Worm (Caenorhabditis elegans) whole organism, L2 larva: ENCODE data around the gene D1086.19.

Experiments used
- C34F6.9 ChIP-seq: fragments of 150-350 bp; optimal IDR thresholded peaks from 2 replicates; lab custom pipeline; 2014; ENCODE audit warnings: missing biosample characterization, missing genetic modification characterization
- Y55F3AM.14 ChIP-seq: fragments of 200-800 bp; sonication (Bioruptor generic); optimal IDR thresholded peaks from 2 replicates; lab custom pipeline; 2018; ENCODE audit warnings: mild to moderate bottlenecking, missing genetic modification characterization, missing compliant biosample characterization
- alr-1 ChIP-seq: fragments of 150-350 bp; optimal IDR thresholded peaks from 2 replicates; lab custom pipeline; 2014; ENCODE audit warnings: missing biosample characterization, missing genetic modification characterization
- aly-2 ChIP-seq: fragments of 150-350 bp; optimal IDR thresholded peaks from 2 replicates; lab custom pipeline; 2014; ENCODE audit warnings: missing biosample characterization, missing genetic modification characterization
- ama-1 ChIP-seq: fragments of 150-350 bp; optimal IDR thresholded peaks from 2 replicates; lab custom pipeline; 2018; ENCODE audit warnings: inconsistent platforms
- blmp-1 ChIP-seq: sonication (generic microtip); optimal IDR thresholded peaks from 2 replicates; lab custom pipeline; 2017; ENCODE audit warnings: missing genetic modification characterization, mild to moderate bottlenecking, missing compliant biosample characterization, antibody characterized with exemption, moderate library complexity; ENCODE audit not compliant: insufficient read depth
- ceh-16 ChIP-seq: fragments of 150-350 bp; optimal IDR thresholded peaks from 2 replicates; lab custom pipeline; 2014; ENCODE audit warnings: missing biosample characterization, missing genetic modification characterization
- ceh-82 ChIP-seq: fragments of 150-350 bp; optimal IDR thresholded peaks from 2 replicates; lab custom pipeline; 2014; ENCODE audit warnings: missing biosample characterization, missing genetic modification characterization
- dmd-4 ChIP-seq: sonication (generic microtip); optimal IDR thresholded peaks from 2 replicates; lab custom pipeline; 2017; ENCODE audit warnings: missing biosample characterization, missing genetic modification characterization
- elt-1 ChIP-seq: fragments of 150-350 bp; optimal IDR thresholded peaks from 2 replicates; lab custom pipeline; 2014; ENCODE audit warnings: missing biosample characterization, missing genetic modification characterization
- elt-3 ChIP-seq: sonication (generic microtip); optimal IDR thresholded peaks from 2 replicates; lab custom pipeline; 2017; ENCODE audit warnings: missing biosample characterization, missing genetic modification characterization
- fos-1 ChIP-seq: fragments of 150-350 bp; optimal IDR thresholded peaks from 2 replicates; lab custom pipeline; 2014; ENCODE audit warnings: missing biosample characterization, missing genetic modification characterization
- gmeb-1 ChIP-seq: fragments of 150-350 bp; optimal IDR thresholded peaks from 2 replicates; lab custom pipeline; 2014; ENCODE audit warnings: missing biosample characterization, missing genetic modification characterization
- lin-11 ChIP-seq: fragments of 150-350 bp; sonication (generic microtip); optimal IDR thresholded peaks from 2 replicates; lab custom pipeline; 2014; ENCODE audit warnings: missing biosample characterization, missing genetic modification characterization, inconsistent platforms, mixed read lengths
- lin-39 ChIP-seq: fragments of 150-350 bp; optimal IDR thresholded peaks from 2 replicates; lab custom pipeline; 2014; ENCODE audit warnings: missing biosample characterization, missing genetic modification reagents, missing genetic modification characterization
- lsy-2 ChIP-seq, 2 experiments: fragments of 150-350 bp in 1 of 2; sonication (generic microtip) in 1 of 2; optimal IDR thresholded peaks; 2 replicates each; lab custom pipeline; 2014 to 2017; ENCODE audit warnings: missing biosample characterization in 2 of 2, missing genetic modification characterization in 2 of 2
- mab-5 ChIP-seq: fragments of 150-350 bp; optimal IDR thresholded peaks from 2 replicates; lab custom pipeline; 2014; ENCODE audit warnings: missing biosample characterization, missing genetic modification characterization
- mbf-1 ChIP-seq: sonication (generic microtip); optimal IDR thresholded peaks from 2 replicates; lab custom pipeline; 2017; ENCODE audit warnings: missing biosample characterization, missing genetic modification characterization
- mdl-1 ChIP-seq, 2 experiments: fragments of 150-350 bp in 1 of 2; sonication (generic microtip) in 1 of 2; optimal IDR thresholded peaks; 2 replicates each; lab custom pipeline; 2017; ENCODE audit warnings: missing biosample characterization in 2 of 2, missing genetic modification characterization in 2 of 2
- nhr-10 ChIP-seq: sonication (generic microtip); optimal IDR thresholded peaks from 2 replicates; lab custom pipeline; 2017; ENCODE audit warnings: missing biosample characterization, missing genetic modification characterization
- nhr-12 ChIP-seq: fragments of 150-350 bp; optimal IDR thresholded peaks from 2 replicates; lab custom pipeline; 2014; ENCODE audit warnings: missing biosample characterization, missing genetic modification characterization
- nhr-129 ChIP-seq: fragments of 150-350 bp; optimal IDR thresholded peaks from 2 replicates; lab custom pipeline; 2014; ENCODE audit warnings: missing biosample characterization, missing genetic modification characterization
- nhr-21 ChIP-seq: fragments of 150-350 bp; optimal IDR thresholded peaks from 2 replicates; lab custom pipeline; 2014; ENCODE audit warnings: missing biosample characterization, missing genetic modification characterization
- nhr-23 ChIP-seq: fragments of 150-350 bp; optimal IDR thresholded peaks from 2 replicates; lab custom pipeline; 2014; ENCODE audit warnings: missing biosample characterization, missing genetic modification reagents, missing genetic modification characterization
- nhr-237 ChIP-seq: fragments of 150-350 bp; optimal IDR thresholded peaks from 2 replicates; lab custom pipeline; 2014; ENCODE audit warnings: missing biosample characterization, missing genetic modification characterization
- nhr-25 ChIP-seq: fragments of 150-350 bp; sonication (generic microtip); optimal IDR thresholded peaks from 3 replicates; lab custom pipeline; 2014; ENCODE audit warnings: missing biosample characterization, missing genetic modification characterization
- nhr-6 ChIP-seq: fragments of 150-350 bp; optimal IDR thresholded peaks from 2 replicates; lab custom pipeline; 2014; ENCODE audit warnings: missing biosample characterization, missing genetic modification characterization
- nhr-77 ChIP-seq: fragments of 150-350 bp; optimal IDR thresholded peaks from 2 replicates; lab custom pipeline; 2014; ENCODE audit warnings: missing biosample characterization, missing genetic modification characterization
- peb-1 ChIP-seq: fragments of 150-350 bp; optimal IDR thresholded peaks from 2 replicates; lab custom pipeline; 2014; ENCODE audit warnings: missing biosample characterization, missing genetic modification characterization
- skn-1 ChIP-seq: sonication (generic microtip); optimal IDR thresholded peaks from 2 replicates; lab custom pipeline; 2017; ENCODE audit warnings: missing biosample characterization, missing genetic modification characterization
- sma-9 ChIP-seq, 2 experiments: fragments of 150-350 bp in 1 of 2; sonication (generic microtip) in 1 of 2; optimal IDR thresholded peaks; 2 replicates each; lab custom pipeline; 2014 to 2016; ENCODE audit warnings: missing genetic modification characterization in 2 of 2, mild to moderate bottlenecking in 1 of 2, missing biosample characterization in 1 of 2, missing compliant biosample characterization in 1 of 2, missing genetic modification reagents in 1 of 2, moderate library complexity in 1 of 2
- unc-39 ChIP-seq: fragments of 150-350 bp; optimal IDR thresholded peaks from 2 replicates; lab custom pipeline; 2014; ENCODE audit warnings: missing biosample characterization, missing genetic modification characterization
- unc-55 ChIP-seq: fragments of 150-350 bp; sonication (generic microtip); optimal IDR thresholded peaks from 3 replicates; lab custom pipeline; 2014; ENCODE audit warnings: missing biosample characterization, missing genetic modification reagents, missing genetic modification characterization
- unc-62 ChIP-seq: fragments of 150-350 bp; optimal IDR thresholded peaks from 2 replicates; lab custom pipeline; 2014; ENCODE audit warnings: missing biosample characterization, missing genetic modification reagents, missing genetic modification characterization
- zag-1 ChIP-seq: fragments of 150-350 bp; optimal IDR thresholded peaks from 2 replicates; lab custom pipeline; 2014; ENCODE audit warnings: missing biosample characterization, missing genetic modification characterization
- ztf-1 ChIP-seq: fragments of 200-800 bp; sonication (Bioruptor generic); conservative IDR thresholded peaks from 2 replicates; pipeline ENCODE4 v1.3.6; 2022; ENCODE audit warnings: missing genetic modification characterization, missing compliant biosample characterization
- ztf-11 ChIP-seq: sonication (generic microtip); optimal IDR thresholded peaks from 2 replicates; lab custom pipeline; 2017; ENCODE audit warnings: missing biosample characterization, missing genetic modification characterization

D1086.19 gene

DNA sequence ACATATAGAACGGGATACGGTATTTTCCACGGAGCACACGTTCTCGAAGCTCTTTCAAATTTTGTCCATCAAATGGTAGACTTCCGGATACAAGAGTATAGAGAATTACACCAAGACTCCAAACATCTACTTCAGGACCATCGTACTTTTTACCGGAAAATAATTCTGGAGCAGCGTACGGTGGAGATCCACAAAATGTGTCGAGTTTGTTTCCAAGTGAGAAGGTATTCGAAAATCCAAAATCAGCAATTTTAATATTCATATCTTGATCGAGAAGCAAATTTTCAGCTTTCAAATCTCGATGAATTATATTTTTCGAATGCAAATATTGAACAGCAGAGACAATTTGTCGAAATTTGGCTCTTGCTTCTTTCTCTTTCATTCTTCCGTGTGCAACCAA, 35.0 kb downstream of the D1086.19 start:
- TF ChIP-seq ztf-1 (GFP tag; lab: Robert Waterston, UW) (no peak), gmeb-1 (no peak), nhr-77 (tag; lab: Kevin White, UChicago) (no peak), elt-1 (tag; lab: Kevin White, UChicago) (no peak), nhr-237 (tag; lab: Kevin White, UChicago) (no peak), peb-1 (tag; lab: Kevin White, UChicago) (no peak), alr-1 (no peak), lin-11 (tag; lab: Kevin White, UChicago) (no peak), nhr-12 (tag; lab: Kevin White, UChicago) (no peak), mab-5 (no peak)

DNA sequence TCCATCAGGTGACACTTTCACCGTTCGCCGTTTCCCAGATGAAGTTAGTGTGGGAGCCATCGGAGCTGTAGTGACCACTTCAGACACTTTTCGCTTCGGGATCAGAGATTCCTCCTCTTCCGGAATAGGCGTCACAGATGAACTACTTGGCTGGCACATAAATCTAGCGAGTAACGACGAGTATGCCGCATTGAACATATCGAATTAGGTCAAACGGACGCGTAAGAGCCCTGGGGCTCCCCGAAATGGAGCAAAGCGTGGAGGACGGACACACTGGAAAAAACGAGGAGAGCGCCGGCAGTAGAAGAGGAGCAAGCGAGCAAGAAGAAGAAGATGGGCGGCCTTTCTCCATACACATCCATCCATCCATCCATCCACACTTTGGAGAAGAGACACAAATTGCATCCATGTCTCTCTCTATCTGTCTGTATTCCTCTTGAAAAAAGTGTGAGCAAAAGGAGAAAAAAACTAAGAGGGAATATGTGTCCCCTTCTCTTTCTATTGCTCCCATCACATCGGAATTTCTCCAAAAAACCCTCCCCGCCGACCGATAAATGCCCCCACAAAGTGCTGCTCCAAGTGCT, 38.3 kb downstream of the D1086.19 start:
- TF ChIP-seq nhr-129 = peak; percentile 17
- TF ChIP-seq ztf-11 (tag; lab: Kevin White, UChicago) = no peak
- TF ChIP-seq, all 48 proteins: peak for 1

DNA sequence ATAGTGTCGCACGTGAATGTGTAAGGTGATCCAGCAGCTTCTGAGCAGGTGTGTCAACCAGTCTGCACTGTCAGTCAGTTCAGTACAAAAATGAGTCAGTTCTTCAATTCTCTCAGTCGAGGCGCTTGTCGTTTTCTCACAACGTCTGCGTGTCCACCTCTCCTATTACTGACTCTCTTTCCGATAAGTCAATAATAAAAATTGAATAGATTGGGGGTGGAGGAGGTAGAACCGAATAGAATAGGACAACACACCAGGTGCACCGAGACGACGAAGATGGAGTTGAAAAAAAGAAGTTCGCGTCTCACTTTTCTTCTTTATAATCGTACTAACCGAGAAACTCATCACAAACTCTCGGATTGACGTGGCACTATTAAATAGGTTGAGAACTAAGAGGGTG, 39.7 kb downstream of the D1086.19 start:
- TF ChIP-seq fos-1 (tag; lab: Kevin White, UChicago) (peak; percentile 52), dmd-4 (tag; lab: Kevin White, UChicago) (no peak), nhr-129 (peak; percentile 18)

DNA sequence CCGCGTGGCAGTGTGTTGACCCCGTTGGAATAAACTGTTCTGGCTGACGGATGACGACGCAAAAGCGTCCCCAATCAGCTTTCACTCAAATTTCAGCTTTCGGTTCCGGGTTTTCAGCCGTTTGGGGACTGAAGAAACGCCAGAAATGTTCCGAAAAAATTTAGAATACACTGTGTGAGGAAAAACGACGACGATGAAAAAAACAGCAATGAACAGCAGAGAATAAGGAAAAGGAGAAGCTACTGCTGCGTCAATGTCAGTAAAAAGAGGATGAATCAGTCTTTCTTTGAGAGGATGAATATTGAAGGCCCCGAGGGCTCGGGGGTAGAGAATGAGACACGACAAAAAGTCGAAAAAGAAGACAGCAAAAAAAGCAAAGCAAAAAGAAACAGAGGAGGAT, 40.7 kb downstream of the D1086.19 start:
- TF ChIP-seq nhr-21 (tag; lab: Kevin White, UChicago) = no peak
- TF ChIP-seq lin-11 (tag; lab: Kevin White, UChicago) = no peak
- TF ChIP-seq Y55F3AM.14 (GFP tag; lab: Kevin White, UChicago) = peak; percentile 3

DNA sequence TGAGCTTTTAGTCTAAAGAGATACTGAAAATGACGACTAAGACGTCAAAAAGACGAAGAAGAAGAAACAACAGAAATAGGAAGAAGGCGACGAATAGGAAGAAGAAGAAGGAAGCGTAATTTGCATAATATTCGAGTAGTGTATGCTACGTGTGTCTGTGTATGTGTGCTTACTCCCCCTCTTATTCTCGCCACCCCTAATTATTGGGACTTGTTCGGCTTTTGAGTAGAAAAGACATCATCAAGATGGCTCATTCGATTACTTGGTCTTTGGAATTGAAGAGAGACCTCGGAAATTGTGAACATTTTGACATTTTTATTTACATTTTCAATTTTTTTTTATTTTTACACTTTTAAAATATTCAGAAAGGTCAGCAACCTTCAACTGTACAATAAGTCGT, 42.1 kb downstream of the D1086.19 start:
- no peak for TF ChIP-seq aly-2 (tag; lab: Kevin White, UChicago)
- TF ChIP-seq ztf-11 (tag; lab: Kevin White, UChicago) = no peak
- TF ChIP-seq blmp-1 (tag; lab: Kevin White, UChicago) = no peak
- TF ChIP-seq lin-39 (tag; lab: Kevin White, UChicago) = no peak
- no peak for TF ChIP-seq mdl-1 (tag; optimal IDR thresholded peaks at IDR 0.05; lab: Kevin White, UChicago)
- TF ChIP-seq skn-1 (tag; lab: Kevin White, UChicago) = no peak
- TF ChIP-seq nhr-6 (tag; lab: Kevin White, UChicago) = no peak
- no peak for TF ChIP-seq unc-62 (GFP tag; lab: Kevin White, UChicago)
- no peak for TF ChIP-seq Y55F3AM.14 (GFP tag; lab: Kevin White, UChicago)
- TF ChIP-seq nhr-237 (tag; lab: Kevin White, UChicago) = no peak
- no peak for TF ChIP-seq peb-1 (tag; lab: Kevin White, UChicago)
- no peak for TF ChIP-seq nhr-10
- TF ChIP-seq fos-1 (tag; lab: Kevin White, UChicago) = no peak
- no peak for TF ChIP-seq mbf-1 (tag; lab: Kevin White, UChicago)
- TF ChIP-seq gmeb-1 = no peak
- TF ChIP-seq elt-1 (tag; lab: Kevin White, UChicago) = no peak
- TF ChIP-seq C34F6.9 (tag; lab: Kevin White, UChicago) = no peak
- TF ChIP-seq zag-1 (tag; lab: Kevin White, UChicago) = no peak
- no peak for TF ChIP-seq mab-5
- TF ChIP-seq unc-39 (tag; lab: Kevin White, UChicago) = no peak

ce11 chrV:14133002-14133763, 45.0 kb downstream of the D1086.19 start:
- TF ChIP-seq sma-9 (GFP tag; optimal IDR thresholded peaks at IDR 0.05; lab: Kevin White, UChicago) = peak; percentile 8
- no peak for TF ChIP-seq sma-9 (tag; optimal IDR thresholded peaks at IDR 0.05; lab: Kevin White, UChicago)
- no peak for TF ChIP-seq nhr-77 (tag; lab: Kevin White, UChicago)
- no peak for TF ChIP-seq unc-55 (GFP tag; lab: Kevin White, UChicago)
- TF ChIP-seq nhr-129 = peak; percentile 8
- TF ChIP-seq ama-1 (lab: Kevin White, UChicago) = no peak
- no peak for TF ChIP-seq skn-1 (tag; lab: Kevin White, UChicago)
- TF ChIP-seq ceh-82 (tag; lab: Kevin White, UChicago) = no peak
- no peak for TF ChIP-seq ceh-16 (tag; lab: Kevin White, UChicago)
- TF ChIP-seq elt-1 (tag; lab: Kevin White, UChicago) = no peak
- TF ChIP-seq elt-3 = no peak
- no peak for TF ChIP-seq unc-62 (GFP tag; lab: Kevin White, UChicago)
- TF ChIP-seq nhr-23 = no peak
- TF ChIP-seq nhr-25 (tag; lab: Kevin White, UChicago) = peak; percentile 17
- peak in 1 of 2 experiments; percentile 16 for TF ChIP-seq lsy-2 (tag; optimal IDR thresholded peaks at IDR 0.05; lab: Kevin White, UChicago)
